Fruit fly (Drosophila melanogaster) whole organism, embryonic: ENCODE measurements around the gene CG6040.

Source experiments
- Aef1 ChIP-seq: fragments of 200-800 bp; sonication (Bioruptor generic); IDR thresholded peaks from 3 replicates; pipeline ENCODE4 v1.3.6; 2022; ENCODE audit warnings: missing biosample characterization, missing genetic modification characterization
- CG10431 ChIP-seq: fragments of 200-800 bp; sonication (Bioruptor generic); optimal IDR thresholded peaks from 3 replicates; lab custom pipeline; 2018; ENCODE audit warnings: missing biosample characterization, mild to moderate bottlenecking, missing genetic modification characterization
- CG12744 ChIP-seq: fragments of 200-800 bp; sonication (Bioruptor generic); optimal IDR thresholded peaks from 2 replicates; lab custom pipeline; 2016; ENCODE audit warnings: missing biosample characterization, missing genetic modification characterization
- CG13296 ChIP-seq: fragments of 200-800 bp; sonication (Bioruptor generic); optimal IDR thresholded peaks from 3 replicates; lab custom pipeline; 2018; ENCODE audit warnings: missing biosample characterization, mild to moderate bottlenecking, missing genetic modification characterization
- CG13894 ChIP-seq: fragments of 200-800 bp; sonication (Bioruptor generic); optimal IDR thresholded peaks from 3 replicates; lab custom pipeline; 2018; ENCODE audit warnings: missing biosample characterization, mild to moderate bottlenecking, missing genetic modification characterization, moderate library complexity
- CG15073 ChIP-seq: fragments of 200-800 bp; sonication (Bioruptor generic); optimal IDR thresholded peaks from 2 replicates; lab custom pipeline; 2016; ENCODE audit warnings: missing biosample characterization, missing genetic modification characterization
- CG17568 ChIP-seq: fragments of 200-800 bp; sonication (Bioruptor generic); optimal IDR thresholded peaks from 2 replicates; lab custom pipeline; 2018; ENCODE audit warnings: missing biosample characterization, mild to moderate bottlenecking, missing genetic modification characterization, moderate library complexity
- CG2202 ChIP-seq: fragments of 200-800 bp; sonication (Bioruptor generic); optimal IDR thresholded peaks from 2 replicates; lab custom pipeline; 2018; ENCODE audit warnings: missing biosample characterization, mild to moderate bottlenecking, missing genetic modification characterization
- CG2875 ChIP-seq: fragments of 200-800 bp; sonication (Bioruptor generic); optimal IDR thresholded peaks from 2 replicates; lab custom pipeline; 2017; ENCODE audit warnings: missing biosample characterization, mild to moderate bottlenecking, missing genetic modification characterization, missing genetic modification reagents
- CG31365 ChIP-seq: fragments of 200-800 bp; sonication (Bioruptor generic); optimal IDR thresholded peaks from 2 replicates; lab custom pipeline; 2018; ENCODE audit warnings: missing biosample characterization, mild to moderate bottlenecking, missing genetic modification characterization
- CG3407 ChIP-seq: fragments of 200-800 bp; sonication (Bioruptor generic); optimal IDR thresholded peaks from 2 replicates; lab custom pipeline; 2018; ENCODE audit warnings: missing biosample characterization, mild to moderate bottlenecking, missing genetic modification characterization
- CG3726 ChIP-seq: fragments of 200-800 bp; sonication (Bioruptor generic); IDR thresholded peaks from 3 replicates; pipeline ENCODE4, ENCODE4 v1.3.6; 2022; ENCODE audit warnings: missing biosample characterization, missing genetic modification characterization
- CG4282 ChIP-seq: fragments of 200-800 bp; sonication (Bioruptor generic); optimal IDR thresholded peaks from 2 replicates; lab custom pipeline; 2016; ENCODE audit warnings: missing biosample characterization, missing genetic modification characterization
- CG4360 ChIP-seq: fragments of 200-800 bp; sonication (Bioruptor generic); IDR thresholded peaks from 2 replicates; pipeline ENCODE4 v1.3.6; 2022; ENCODE audit warnings: missing biosample characterization, missing genetic modification characterization
- CG4424 ChIP-seq: fragments of 200-800 bp; sonication (Bioruptor generic); optimal IDR thresholded peaks from 3 replicates; lab custom pipeline; 2016; ENCODE audit warnings: missing biosample characterization, missing genetic modification characterization
- CG4707 ChIP-seq: fragments of 200-800 bp; sonication (Bioruptor generic); optimal IDR thresholded peaks from 2 replicates; lab custom pipeline; 2018; ENCODE audit warnings: missing biosample characterization, mild to moderate bottlenecking, missing genetic modification characterization, moderate library complexity
- CG6854 ChIP-seq: fragments of 200-800 bp; sonication (Bioruptor generic); optimal IDR thresholded peaks from 3 replicates; lab custom pipeline; 2017; ENCODE audit warnings: missing biosample characterization, mild to moderate bottlenecking, missing genetic modification characterization
- CG7839 ChIP-seq: fragments of 200-800 bp; sonication (Bioruptor generic); optimal IDR thresholded peaks from 3 replicates; lab custom pipeline; 2018; ENCODE audit warnings: missing biosample characterization, mild to moderate bottlenecking, missing genetic modification characterization, moderate library complexity
- CG7987 ChIP-seq: fragments of 200-800 bp; sonication (Bioruptor generic); optimal IDR thresholded peaks from 2 replicates; lab custom pipeline; 2018; ENCODE audit warnings: missing biosample characterization, mild to moderate bottlenecking, missing genetic modification characterization, moderate library complexity
- CG8359 ChIP-seq: fragments of 200-800 bp; sonication (Bioruptor generic); optimal IDR thresholded peaks from 2 replicates; lab custom pipeline; 2017; ENCODE audit warnings: missing biosample characterization, mild to moderate bottlenecking, missing genetic modification characterization, borderline replicate concordance
- Chrac-16 ChIP-seq: fragments of 200-800 bp; sonication (Bioruptor generic); optimal IDR thresholded peaks from 3 replicates; lab custom pipeline; 2016; ENCODE audit warnings: missing biosample characterization, missing genetic modification characterization
- Dfd ChIP-seq, 2 experiments: fragments of >200 bp; optimal IDR thresholded peaks; 2 replicates each; lab custom pipeline; 2017; ENCODE audit warnings: missing biosample characterization in 2 of 2, missing genetic modification characterization in 2 of 2
- Hmr ChIP-seq: fragments of 200-800 bp; sonication (Bioruptor generic); optimal IDR thresholded peaks from 3 replicates; lab custom pipeline; 2017; ENCODE audit warnings: mild to moderate bottlenecking, missing biosample characterization, missing genetic modification reagents, missing genetic modification characterization
- Med ChIP-seq: fragments of 200-800 bp; sonication (Bioruptor generic); peaks from one replicate; lab custom pipeline; 2016; ENCODE audit warnings: missing biosample characterization, missing genetic modification characterization, mild to moderate bottlenecking, inconsistent platforms, moderate library complexity
- Mrtf ChIP-seq: fragments of 200-800 bp; sonication (Bioruptor generic); IDR thresholded peaks from 3 replicates; pipeline ENCODE4 v1.3.6; 2022; ENCODE audit warnings: missing biosample characterization, missing genetic modification characterization
- NFAT ChIP-seq: fragments of 200-800 bp; sonication (Bioruptor generic); IDR thresholded peaks from 2 replicates; pipeline ENCODE4 v1.3.6; 2022; ENCODE audit warnings: missing biosample characterization, missing genetic modification characterization
- Rx ChIP-seq: fragments of 200-800 bp; sonication (Bioruptor generic); IDR thresholded peaks from 2 replicates; pipeline ENCODE4 v1.3.6; 2022; ENCODE audit warnings: missing biosample characterization, missing genetic modification characterization
- ato ChIP-seq: fragments of 200-800 bp; sonication (Bioruptor generic); IDR thresholded peaks from 2 replicates; pipeline ENCODE4 v1.3.6; 2022; ENCODE audit warnings: missing biosample characterization, missing genetic modification characterization; ENCODE audit not compliant: partially characterized antibody
- crol ChIP-seq: fragments of 200-800 bp; sonication (Bioruptor generic); IDR thresholded peaks from 2 replicates; pipeline ENCODE4 v1.3.6; 2022; ENCODE audit warnings: missing biosample characterization, missing genetic modification characterization
- danr ChIP-seq: fragments of 200-800 bp; sonication (Bioruptor generic); IDR thresholded peaks from 2 replicates; pipeline ENCODE4 v1.3.6; 2022; ENCODE audit warnings: missing biosample characterization, missing genetic modification characterization
- hb ChIP-seq: fragments of 200-800 bp; sonication (Bioruptor generic); IDR thresholded peaks from 3 replicates; pipeline ENCODE4 v1.3.6; 2022; ENCODE audit warnings: missing biosample characterization, missing genetic modification characterization; ENCODE audit not compliant: partially characterized antibody
- klu ChIP-seq: fragments of 200-800 bp; sonication (Bioruptor generic); IDR thresholded peaks from 2 replicates; pipeline ENCODE4 v1.3.6; 2022; ENCODE audit warnings: missing biosample characterization, missing genetic modification characterization
- kni ChIP-seq: fragments of 200-800 bp; sonication (Bioruptor generic); optimal IDR thresholded peaks from 3 replicates; lab custom pipeline; 2017; ENCODE audit warnings: mild to moderate bottlenecking, missing biosample characterization, missing genetic modification reagents, missing genetic modification characterization
- lola ChIP-seq, 3 experiments: fragments of >200 bp in 2 of 3; fragments of 200-800 bp in 1 of 3; sonication (Bioruptor generic) in 1 of 3; optimal IDR thresholded peaks; 2 replicates each; lab custom pipeline; 2017 to 2019; ENCODE audit warnings: missing biosample characterization in 3 of 3, missing genetic modification characterization in 3 of 3, mild to moderate bottlenecking in 1 of 3, moderate library complexity in 1 of 3
- mam ChIP-seq: fragments of 200-800 bp; sonication (Bioruptor generic); optimal IDR thresholded peaks from 3 replicates; lab custom pipeline; 2016; ENCODE audit warnings: missing biosample characterization, missing genetic modification characterization
- onecut ChIP-seq: fragments of 200-800 bp; sonication (Bioruptor generic); IDR thresholded peaks from 2 replicates; pipeline ENCODE4 v1.3.6; 2022; ENCODE audit warnings: missing biosample characterization, missing genetic modification characterization
- pita ChIP-seq: fragments of 200-800 bp; sonication (Bioruptor generic); optimal IDR thresholded peaks from 2 replicates; lab custom pipeline; 2017; ENCODE audit warnings: missing biosample characterization, mild to moderate bottlenecking, missing genetic modification characterization
- run ChIP-seq: fragments of 200-800 bp; sonication (Bioruptor generic); optimal IDR thresholded peaks from 3 replicates; lab custom pipeline; 2018; ENCODE audit warnings: missing biosample characterization, mild to moderate bottlenecking, missing genetic modification characterization
- tap ChIP-seq: fragments of 200-800 bp; optimal IDR thresholded peaks from 3 replicates; lab custom pipeline; 2019; ENCODE audit warnings: missing biosample characterization, mild to moderate bottlenecking, missing genetic modification characterization, moderate library complexity
- tgo ChIP-seq: fragments of 200-800 bp; sonication (Bioruptor generic); IDR thresholded peaks from 3 replicates; pipeline ENCODE4 v1.3.6; 2022; ENCODE audit warnings: missing biosample characterization, missing genetic modification characterization
- z ChIP-seq: fragments of 200-800 bp; sonication (Bioruptor generic); IDR thresholded peaks from 3 replicates; pipeline ENCODE4 v1.3.6; 2022; ENCODE audit warnings: missing biosample characterization, missing genetic modification characterization

Gene CG6040

dm6 chr3R:19166077-19166778 is 69.5 kb downstream of the CG6040 start (continued):
- TF ChIP-seq lola (GFP tag; optimal IDR thresholded peaks at IDR 0.05; lab: Kevin White, UChicago): no peak
- no peak for TF ChIP-seq CG7987
- no peak for TF ChIP-seq Dfd (GFP tag; optimal IDR thresholded peaks at IDR 0.05; lab: Kevin White, UChicago)
- TF ChIP-seq Aef1 (GFP tag; lab: Robert Waterston, UW): no peak
- no peak for TF ChIP-seq CG3726 (GFP tag; lab: Robert Waterston, UW)
- TF ChIP-seq CG13894 (tag; lab: Kevin White, UChicago): no peak
- no peak for TF ChIP-seq NFAT (GFP tag; lab: Robert Waterston, UW)
- TF ChIP-seq CG2202: no peak
- no peak for TF ChIP-seq CG4282
- no peak for TF ChIP-seq tgo (GFP tag; lab: Robert Waterston, UW)
- TF ChIP-seq crol (GFP tag; lab: Robert Waterston, UW): peak; percentile 40; the same call in 1 of the 2 replicates
- peak; percentile 27 for TF ChIP-seq CG4707 (GFP tag; lab: Kevin White, UChicago)
- peak; percentile 52 for TF ChIP-seq CG10431 (GFP tag; lab: Kevin White, UChicago)
- TF ChIP-seq run (tag; lab: Kevin White, UChicago): no peak
- no peak for TF ChIP-seq CG31365
- peak; percentile 60 for TF ChIP-seq Med
- no peak for TF ChIP-seq CG3407 (GFP tag; lab: Kevin White, UChicago)
- no peak for TF ChIP-seq hb (GFP tag; lab: Robert Waterston, UW)
- TF ChIP-seq CG13296 (GFP tag; lab: Kevin White, UChicago): no peak
- TF ChIP-seq CG15073: no peak
- TF ChIP-seq onecut: no peak
- no peak for TF ChIP-seq ato (GFP tag; lab: Robert Waterston, UW)
- no peak for TF ChIP-seq Chrac-16 (GFP tag; lab: Kevin White, UChicago)
- TF ChIP-seq CG7839 (tag; lab: Kevin White, UChicago): no peak
- TF ChIP-seq z (GFP tag; lab: Robert Waterston, UW): no peak
- no peak for TF ChIP-seq Mrtf (GFP tag; lab: Robert Waterston, UW)
- no peak for TF ChIP-seq CG4424
- TF ChIP-seq CG17568: no peak
- TF ChIP-seq CG6854 (GFP tag; lab: Kevin White, UChicago): no peak
- TF ChIP-seq CG2875: no peak
- no peak for TF ChIP-seq pita (GFP tag; lab: Kevin White, UChicago)
- no peak for TF ChIP-seq tap
- TF ChIP-seq klu (GFP tag; lab: Robert Waterston, UW): no peak
- TF ChIP-seq CG4360 (GFP tag; lab: Robert Waterston, UW): peak; percentile 88
- TF ChIP-seq CG8359 (GFP tag; lab: Kevin White, UChicago): no peak
- no peak for TF ChIP-seq CG12744 (GFP tag; lab: Kevin White, UChicago)
- no peak for TF ChIP-seq mam
- TF ChIP-seq danr (GFP tag; lab: Robert Waterston, UW): no peak
- TF ChIP-seq kni: peak; percentile 75
- no peak for TF ChIP-seq Rx (GFP tag; lab: Robert Waterston, UW)
- no peak for TF ChIP-seq Hmr (GFP tag; lab: Kevin White, UChicago)
